Fruit fly (Drosophila melanogaster) whole organism, prepupa: ENCODE measurements around the gene ct.

Experiments
- Blimp-1 ChIP-seq: fragments of 200-800 bp; sonication (Bioruptor generic); optimal IDR thresholded peaks from 3 replicates; lab custom pipeline; 2017; ENCODE audit warnings: missing biosample characterization, missing genetic modification characterization, mild to moderate bottlenecking, moderate library complexity, missing genetic modification reagents
- CG10631 ChIP-seq: fragments of 200-800 bp; sonication (Bioruptor generic); optimal IDR thresholded peaks from 2 replicates; lab custom pipeline; 2016; ENCODE audit warnings: missing biosample characterization, missing genetic modification characterization
- CG10669 ChIP-seq: fragments of 200-800 bp; sonication (Bioruptor generic); optimal IDR thresholded peaks from 3 replicates; lab custom pipeline; 2018; ENCODE audit warnings: missing biosample characterization, mild to moderate bottlenecking, missing genetic modification characterization, moderate library complexity
- CG11762 ChIP-seq: fragments of 200-800 bp; sonication (Bioruptor generic); optimal IDR thresholded peaks from 3 replicates; lab custom pipeline; 2016; ENCODE audit warnings: missing biosample characterization, missing genetic modification characterization; ENCODE audit not compliant: insufficient read depth
- CG11902 ChIP-seq: fragments of 200-800 bp; sonication (Bioruptor generic); optimal IDR thresholded peaks from 3 replicates; lab custom pipeline; 2016; ENCODE audit warnings: missing biosample characterization, missing genetic modification characterization
- CG15336 ChIP-seq: fragments of 200-800 bp; sonication (Bioruptor generic); IDR thresholded peaks from 2 replicates; pipeline ENCODE4 v1.3.6; 2022; ENCODE audit warnings: missing biosample characterization, missing genetic modification characterization
- CG1621 ChIP-seq: fragments of 200-800 bp; sonication (Bioruptor generic); optimal IDR thresholded peaks from 3 replicates; lab custom pipeline; 2018; ENCODE audit warnings: missing biosample characterization, mild to moderate bottlenecking, missing genetic modification characterization
- CG16779 ChIP-seq: fragments of 200-800 bp; sonication (Bioruptor generic); optimal IDR thresholded peaks from 3 replicates; lab custom pipeline; 2017; ENCODE audit warnings: missing biosample characterization, mild to moderate bottlenecking, missing genetic modification characterization
- CG3032 ChIP-seq: fragments of 200-800 bp; optimal IDR thresholded peaks from 2 replicates; lab custom pipeline; 2019; ENCODE audit warnings: missing biosample characterization, mild to moderate bottlenecking, missing genetic modification characterization, moderate library complexity
- CG32006 ChIP-seq: fragments of 200-800 bp; sonication (Bioruptor generic); optimal IDR thresholded peaks from 3 replicates; lab custom pipeline; 2017; ENCODE audit warnings: missing biosample characterization, mild to moderate bottlenecking, missing genetic modification characterization
- CG34406 ChIP-seq: fragments of 200-800 bp; sonication (Bioruptor generic); optimal IDR thresholded peaks from 3 replicates; lab custom pipeline; 2016; ENCODE audit warnings: missing biosample characterization, missing genetic modification characterization
- CG4318 ChIP-seq: fragments of 200-800 bp; sonication (Bioruptor generic); optimal IDR thresholded peaks from 3 replicates; lab custom pipeline; 2017; ENCODE audit warnings: missing biosample characterization, mild to moderate bottlenecking, missing genetic modification characterization
- CG6163 ChIP-seq: fragments of 200-800 bp; sonication (Bioruptor generic); IDR thresholded peaks from 3 replicates; pipeline ENCODE4 v1.3.6; 2022; ENCODE audit warnings: missing biosample characterization, missing genetic modification characterization
- CG6276 ChIP-seq: fragments of 200-800 bp; sonication (Bioruptor generic); optimal IDR thresholded peaks from 2 replicates; lab custom pipeline; 2017; ENCODE audit warnings: missing biosample characterization, mild to moderate bottlenecking, missing genetic modification characterization
- CG6792 ChIP-seq: fragments of 200-800 bp; sonication (Bioruptor generic); optimal IDR thresholded peaks from 3 replicates; lab custom pipeline; 2016; ENCODE audit warnings: missing biosample characterization, missing genetic modification characterization
- CG6808 ChIP-seq: fragments of 200-800 bp; sonication (Bioruptor generic); optimal IDR thresholded peaks from 3 replicates; lab custom pipeline; 2017; ENCODE audit warnings: missing biosample characterization, missing genetic modification characterization, mild to moderate bottlenecking, moderate library complexity, missing genetic modification reagents
- CG6854 ChIP-seq: fragments of 200-800 bp; sonication (Bioruptor generic); optimal IDR thresholded peaks from 2 replicates; lab custom pipeline; 2017; ENCODE audit warnings: missing biosample characterization, mild to moderate bottlenecking, missing genetic modification characterization
- CG8319 ChIP-seq: fragments of 200-800 bp; sonication (Bioruptor generic); optimal IDR thresholded peaks from 3 replicates; lab custom pipeline; 2016; ENCODE audit warnings: missing biosample characterization, missing genetic modification characterization
- CG8632 ChIP-seq: fragments of 200-800 bp; sonication (Bioruptor generic); optimal IDR thresholded peaks from 3 replicates; lab custom pipeline; 2016; ENCODE audit warnings: missing biosample characterization, missing genetic modification characterization
- Eip75B ChIP-seq: fragments of 200-800 bp; sonication (Bioruptor generic); optimal IDR thresholded peaks from 3 replicates; lab custom pipeline; 2016; ENCODE audit warnings: missing biosample characterization, missing genetic modification characterization
- Eip78C ChIP-seq: fragments of 200-800 bp; sonication (Bioruptor generic); peaks from one replicate; lab custom pipeline; 2016; ENCODE audit warnings: missing biosample characterization, missing genetic modification characterization
- Eip93F ChIP-seq: fragments of 200-800 bp; sonication (Bioruptor generic); optimal IDR thresholded peaks from 2 replicates; lab custom pipeline; 2016; ENCODE audit warnings: missing biosample characterization, mild to moderate bottlenecking, missing genetic modification characterization
- Ets21C ChIP-seq: fragments of 200-800 bp; sonication (Bioruptor generic); optimal IDR thresholded peaks from 3 replicates; lab custom pipeline; 2016; ENCODE audit warnings: missing biosample characterization, missing genetic modification characterization
- Ets96B ChIP-seq: fragments of 200-800 bp; optimal IDR thresholded peaks from 2 replicates; lab custom pipeline; 2019; ENCODE audit warnings: missing biosample characterization, mild to moderate bottlenecking, missing genetic modification characterization, moderate library complexity
- Gug ChIP-seq: fragments of 200-800 bp; sonication (Bioruptor generic); IDR thresholded peaks from 2 replicates; pipeline ENCODE4 v1.3.6; 2022; ENCODE audit warnings: missing biosample characterization, missing genetic modification characterization
- Hr38 ChIP-seq: sonication (Bioruptor generic); optimal IDR thresholded peaks from 2 replicates; lab custom pipeline; 2016; ENCODE audit warnings: missing biosample characterization, missing genetic modification characterization
- Hr39 ChIP-seq: fragments of 200-800 bp; sonication (Bioruptor generic); optimal IDR thresholded peaks from 2 replicates; lab custom pipeline; 2016; ENCODE audit warnings: missing biosample characterization, missing genetic modification characterization
- Hr4 ChIP-seq: fragments of 200-800 bp; sonication (Bioruptor generic); optimal IDR thresholded peaks from 3 replicates; lab custom pipeline; 2016; ENCODE audit warnings: missing biosample characterization, missing genetic modification characterization
- Lpt ChIP-seq: fragments of 200-800 bp; sonication (Bioruptor generic); optimal IDR thresholded peaks from 3 replicates; lab custom pipeline; 2016; ENCODE audit warnings: missing biosample characterization, missing genetic modification characterization
- Met ChIP-seq: fragments of 200-800 bp; sonication (Bioruptor generic); optimal IDR thresholded peaks from 3 replicates; lab custom pipeline; 2016; ENCODE audit warnings: missing biosample characterization, missing genetic modification characterization
- OdsH ChIP-seq: fragments of 200-800 bp; sonication (Bioruptor generic); optimal IDR thresholded peaks from 3 replicates; lab custom pipeline; 2016; ENCODE audit warnings: missing biosample characterization, missing genetic modification characterization
- Smox ChIP-seq: fragments of 200-800 bp; sonication (Bioruptor generic); optimal IDR thresholded peaks from 3 replicates; lab custom pipeline; 2016; ENCODE audit warnings: missing biosample characterization, missing genetic modification characterization
- Sox102F ChIP-seq: fragments of 200-800 bp; sonication (Bioruptor generic); optimal IDR thresholded peaks from 2 replicates; lab custom pipeline; 2016; ENCODE audit warnings: missing biosample characterization, mild to moderate bottlenecking, missing genetic modification characterization
- Sox14 ChIP-seq: fragments of 200-800 bp; sonication (Bioruptor generic); optimal IDR thresholded peaks from 3 replicates; lab custom pipeline; 2016; ENCODE audit warnings: missing biosample characterization, missing genetic modification characterization
- Sox15 ChIP-seq: fragments of 200-800 bp; sonication (Bioruptor generic); optimal IDR thresholded peaks from 3 replicates; lab custom pipeline; 2016; ENCODE audit warnings: missing biosample characterization, missing genetic modification characterization
- achi ChIP-seq: fragments of 200-800 bp; sonication (Bioruptor generic); optimal IDR thresholded peaks from 3 replicates; lab custom pipeline; 2016; ENCODE audit warnings: missing biosample characterization, missing genetic modification characterization
- acj6 ChIP-seq: fragments of 200-800 bp; sonication (Bioruptor generic); optimal IDR thresholded peaks from 3 replicates; lab custom pipeline; 2016; ENCODE audit warnings: missing biosample characterization, missing genetic modification characterization
- cyc ChIP-seq: fragments of 200-800 bp; sonication (Bioruptor generic); optimal IDR thresholded peaks from 3 replicates; lab custom pipeline; 2016; ENCODE audit warnings: missing biosample characterization, missing genetic modification characterization
- dac ChIP-seq: fragments of 200-800 bp; sonication (Bioruptor generic); optimal IDR thresholded peaks from 2 replicates; lab custom pipeline; 2017; ENCODE audit warnings: missing biosample characterization, mild to moderate bottlenecking, missing genetic modification characterization
- dsx ChIP-seq: fragments of 200-800 bp; optimal IDR thresholded peaks from 3 replicates; lab custom pipeline; 2019; ENCODE audit warnings: missing biosample characterization, mild to moderate bottlenecking, missing genetic modification characterization, moderate library complexity; ENCODE audit not compliant: poor library complexity, severe bottlenecking
- esn ChIP-seq: fragments of 200-800 bp; sonication (Bioruptor generic); optimal IDR thresholded peaks from 2 replicates; lab custom pipeline; 2016; ENCODE audit warnings: missing biosample characterization, mild to moderate bottlenecking, missing genetic modification characterization, moderate library complexity
- fd59A ChIP-seq: fragments of 200-800 bp; sonication (Bioruptor generic); optimal IDR thresholded peaks from 2 replicates; lab custom pipeline; 2017; ENCODE audit warnings: missing biosample characterization, mild to moderate bottlenecking, missing genetic modification characterization, missing genetic modification reagents
- fkh ChIP-seq: fragments of 200-800 bp; sonication (Bioruptor generic); optimal IDR thresholded peaks from 3 replicates; lab custom pipeline; 2017; ENCODE audit warnings: missing biosample characterization, mild to moderate bottlenecking, missing genetic modification characterization, moderate library complexity
- lz ChIP-seq: fragments of 200-800 bp; sonication (Bioruptor generic); optimal IDR thresholded peaks from 3 replicates; lab custom pipeline; 2016; ENCODE audit warnings: missing biosample characterization, missing genetic modification characterization
- net ChIP-seq: fragments of 200-800 bp; sonication (Bioruptor generic); optimal IDR thresholded peaks from 3 replicates; lab custom pipeline; 2016; ENCODE audit warnings: missing biosample characterization, missing genetic modification characterization
- pdm3 ChIP-seq: fragments of 200-800 bp; sonication (Bioruptor generic); optimal IDR thresholded peaks from 3 replicates; lab custom pipeline; 2016; ENCODE audit warnings: missing biosample characterization, missing genetic modification characterization
- spab ChIP-seq: fragments of 200-800 bp; sonication (Bioruptor generic); optimal IDR thresholded peaks from 2 replicates; lab custom pipeline; 2017; ENCODE audit warnings: missing biosample characterization, mild to moderate bottlenecking, missing genetic modification characterization, missing genetic modification reagents
- ss ChIP-seq, 2 experiments: fragments of 200-800 bp; sonication (Bioruptor generic); optimal IDR thresholded peaks; 2 replicates in 1 of 2; 3 replicates in 1 of 2; lab custom pipeline; 2017 to 2018; ENCODE audit warnings: mild to moderate bottlenecking in 2 of 2, missing biosample characterization in 2 of 2, missing genetic modification characterization in 2 of 2, moderate library complexity in 1 of 2
- topi ChIP-seq: fragments of 200-800 bp; sonication (Bioruptor generic); optimal IDR thresholded peaks from 3 replicates; lab custom pipeline; 2016; ENCODE audit warnings: missing biosample characterization, missing genetic modification characterization

ct gene

dm6 chrX:7698000-7698896, 90.0 kb downstream of the ct start:
- TF ChIP-seq CG1621 (tag; lab: Kevin White, UChicago) (peak; percentile 84), cyc (GFP tag; lab: Kevin White, UChicago) (peak; percentile 97), Hr38 (GFP tag; lab: Kevin White, UChicago) (peak; percentile 10), CG16779 (tag; lab: Kevin White, UChicago) (peak; percentile 84), CG10669 (GFP tag; lab: Kevin White, UChicago) (peak; percentile 89), esn (peak; percentile 98), pdm3 (GFP tag; lab: Kevin White, UChicago) (peak; percentile 95), Eip78C (GFP tag; lab: Kevin White, UChicago) (peak; percentile 98), CG6792 (peak; percentile 94), ss (GFP tag; optimal IDR thresholded peaks at IDR 0.05; lab: Kevin White, UChicago) (peak; percentile 86 to 90), CG4318 (GFP tag; lab: Kevin White, UChicago) (peak; percentile 92), net (GFP tag; lab: Kevin White, UChicago) (peak; percentile 92), CG8319 (GFP tag; lab: Kevin White, UChicago) (peak; percentile 87), CG3032 (tag; lab: Kevin White, UChicago) (peak; percentile 90), acj6 (GFP tag; lab: Kevin White, UChicago) (peak; percentile 93), topi (GFP tag; lab: Kevin White, UChicago) (peak; percentile 98), dsx (peak; percentile 89), CG11902 (GFP tag; lab: Kevin White, UChicago) (peak; percentile 87), CG6163 (GFP tag; lab: Robert Waterston, UW) (peak; percentile 96), lz (GFP tag; lab: Kevin White, UChicago) (peak; percentile 97), CG6276 (peak; percentile 93), Gug (peak; percentile 95), Sox102F (GFP tag; lab: Kevin White, UChicago) (peak; percentile 96), fkh (GFP tag; lab: Kevin White, UChicago) (peak; percentile 78), OdsH (GFP tag; lab: Kevin White, UChicago) (peak; percentile 95), CG8632 (peak; percentile 95), Ets21C (GFP tag; lab: Kevin White, UChicago) (peak; percentile 91), Ets96B (tag; lab: Kevin White, UChicago) (peak; percentile 88), spab (peak; percentile 84), CG15336 (peak; percentile 97), Lpt (peak; percentile 90), Met (GFP tag; lab: Kevin White, UChicago) (peak; percentile 98), Blimp-1 (GFP tag; lab: Kevin White, UChicago) (peak; percentile 92), Eip93F (GFP tag; lab: Kevin White, UChicago) (peak; percentile 90), Hr4 (peak; percentile 94), CG6854 (peak; percentile 91), Smox (GFP tag; lab: Kevin White, UChicago) (peak; percentile 97), Eip75B (GFP tag; lab: Kevin White, UChicago) (peak; percentile 94), CG6808 (GFP tag; lab: Kevin White, UChicago) (peak; percentile 86), Hr39 (GFP tag; lab: Kevin White, UChicago) (peak; percentile 96), CG32006 (GFP tag; lab: Kevin White, UChicago) (peak; percentile 97), achi (peak; percentile 93), CG11762 (GFP tag; lab: Kevin White, UChicago) (peak; percentile 92), dac (peak; percentile 72), CG34406 (peak; percentile 95), fd59A (peak; percentile 82), Sox15 (peak; percentile 86), CG10631 (GFP tag; lab: Kevin White, UChicago) (peak; percentile 94), Sox14 (peak; percentile 96)
